Fruit fly (Drosophila melanogaster): ENCODE measurements around the gene comt.

Gene comt

DNA sequence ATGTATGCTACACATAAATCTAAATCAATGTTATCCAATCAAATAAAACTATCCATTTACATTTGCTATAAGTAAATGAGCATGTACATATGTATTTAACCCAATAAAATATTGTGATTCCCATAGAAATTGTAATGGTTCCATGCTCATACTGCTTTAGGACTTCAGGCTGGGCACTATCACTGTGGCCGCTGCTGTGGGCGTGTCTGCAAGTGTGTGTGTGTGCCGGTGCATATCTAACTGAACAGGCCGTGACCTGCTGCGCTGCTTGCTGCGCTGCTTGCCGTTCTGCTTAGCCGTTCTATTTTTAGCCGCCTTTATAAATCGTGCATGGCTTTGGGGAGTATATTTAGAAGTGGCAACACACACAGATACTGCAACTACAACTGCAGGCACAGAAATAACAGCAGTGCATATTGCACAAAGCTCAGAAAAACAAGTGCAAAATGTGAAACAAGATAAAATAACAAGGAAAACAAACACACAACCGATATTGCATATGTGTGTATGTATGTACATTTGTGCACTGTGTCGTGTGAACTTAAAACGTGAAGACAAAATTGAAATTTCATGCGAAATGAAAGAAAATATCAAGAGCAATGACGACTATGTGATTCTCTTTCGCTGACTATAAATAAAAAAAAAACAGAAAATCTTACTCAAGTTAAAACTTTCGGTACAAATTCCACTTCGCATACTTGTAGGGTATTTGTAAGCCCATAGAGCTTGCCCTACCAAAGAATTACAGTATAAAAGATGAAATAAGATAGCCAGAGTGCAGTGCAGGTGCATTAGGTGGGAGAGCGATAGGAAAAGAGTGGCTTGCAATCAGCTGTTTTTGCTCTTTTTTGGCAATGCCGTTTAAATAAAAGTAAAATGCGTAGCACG lies 19.0 kb downstream of the comt start (continued):
- no peak for TF ChIP-seq trem (tag; optimal IDR thresholded peaks at IDR 0.05)
- TF ChIP-seq CG9727 (GFP tag; optimal IDR thresholded peaks at IDR 0.05): no peak
- 0 out of 2 replicates have a peak, but pooled peaks have one; percentile 33 for TF ChIP-seq CG14014 (GFP tag; IDR thresholded peaks at IDR 0.05)
- no peak for TF ChIP-seq CG15011 (GFP tag; optimal IDR thresholded peaks at IDR 0.05)
- peak in 1 of 2 experiments; percentile 25 for TF ChIP-seq insv (GFP tag; optimal IDR thresholded peaks at IDR 0.05)
- peak; percentile 33 for TF ChIP-seq CG13424 (tag; optimal IDR thresholded peaks at IDR 0.05)
- TF ChIP-seq Lpt (GFP tag; optimal IDR thresholded peaks at IDR 0.05): no peak
- TF ChIP-seq CG4820 (GFP tag; optimal IDR thresholded peaks at IDR 0.05): no peak
- no peak for TF ChIP-seq rib (GFP tag; IDR thresholded peaks at IDR 0.05)
- no peak for TF ChIP-seq chinmo (GFP tag; IDR thresholded peaks at IDR 0.05; ENCODE audit: partially characterized antibody)
- no peak for TF ChIP-seq pho (GFP tag; optimal IDR thresholded peaks at IDR 0.05)
- TF ChIP-seq CG4404 (GFP tag; IDR thresholded peaks at IDR 0.05): no peak
- TF ChIP-seq CG15073 (GFP tag; optimal IDR thresholded peaks at IDR 0.05): no peak
- no peak for TF ChIP-seq CG10462 (GFP tag; optimal IDR thresholded peaks at IDR 0.05)
- TF ChIP-seq CG3407 (GFP tag; optimal IDR thresholded peaks at IDR 0.05): no peak
- peak in 1 of 2 experiments; percentile 30 for TF ChIP-seq bsh (GFP tag; optimal IDR thresholded peaks at IDR 0.05)
- peak; percentile 4 for TF ChIP-seq CG4424 (GFP tag; optimal IDR thresholded peaks at IDR 0.05)
- peak; percentile 34 for TF ChIP-seq Chrac-16 (GFP tag; optimal IDR thresholded peaks at IDR 0.05)
- no peak for TF ChIP-seq Dad (GFP tag; optimal IDR thresholded peaks at IDR 0.05)
- no peak for TF ChIP-seq repo (GFP tag; optimal IDR thresholded peaks at IDR 0.05)
- no peak for TF ChIP-seq salm (tag; optimal IDR thresholded peaks at IDR 0.05)
- no peak for TF ChIP-seq hth (optimal IDR thresholded peaks at IDR 0.05)
- TF ChIP-seq luna (GFP tag; optimal IDR thresholded peaks at IDR 0.05): no peak
- TF ChIP-seq CG15269 (tag; optimal IDR thresholded peaks at IDR 0.05): no peak
- TF ChIP-seq CG33213 (GFP tag; optimal IDR thresholded peaks at IDR 0.05): no peak
- TF ChIP-seq sens (GFP tag): peak; percentile 42
- no peak for TF ChIP-seq cato (GFP tag; optimal IDR thresholded peaks at IDR 0.05; ENCODE audit: borderline replicate concordance)
- no peak for TF ChIP-seq ash1 (GFP tag; optimal IDR thresholded peaks at IDR 0.05)
- no peak for TF ChIP-seq CG11398 (GFP tag; optimal IDR thresholded peaks at IDR 0.05)
- TF ChIP-seq Optix (GFP tag; IDR thresholded peaks at IDR 0.05): no peak
- TF ChIP-seq CG12236 (GFP tag; optimal IDR thresholded peaks at IDR 0.05): no peak
- TF ChIP-seq cad (GFP tag; optimal IDR thresholded peaks at IDR 0.05): no peak
- no peak for TF ChIP-seq ranshi (GFP tag; IDR thresholded peaks at IDR 0.05)
- no peak for TF ChIP-seq ewg (GFP tag; optimal IDR thresholded peaks at IDR 0.05)
- peak; percentile 44 for TF ChIP-seq dmrt11E (tag; optimal IDR thresholded peaks at IDR 0.05)
- no peak for TF ChIP-seq CG8281 (tag; optimal IDR thresholded peaks at IDR 0.05)
- no peak for TF ChIP-seq nom (GFP tag; optimal IDR thresholded peaks at IDR 0.05)
- TF ChIP-seq p53 (GFP tag; optimal IDR thresholded peaks at IDR 0.05): no peak
- no peak for TF ChIP-seq CG6765 (GFP tag; optimal IDR thresholded peaks at IDR 0.05)
- peak; percentile 29 for TF ChIP-seq bab2 (GFP tag; optimal IDR thresholded peaks at IDR 0.05)
- no peak for TF ChIP-seq CG7357 (GFP tag; IDR thresholded peaks at IDR 0.05)
- TF ChIP-seq NK7.1 (GFP tag; optimal IDR thresholded peaks at IDR 0.05): no peak
- no peak for TF ChIP-seq da (GFP tag; optimal IDR thresholded peaks at IDR 0.05)
- no peak for TF ChIP-seq CG10366 (GFP tag; IDR thresholded peaks at IDR 0.05)
- no peak for TF ChIP-seq yki (optimal IDR thresholded peaks at IDR 0.05)
- TF ChIP-seq disco-r (GFP tag; optimal IDR thresholded peaks at IDR 0.05): no peak
- TF ChIP-seq CG1529 (GFP tag; optimal IDR thresholded peaks at IDR 0.05): no peak
- no peak for TF ChIP-seq fd3F (GFP tag; optimal IDR thresholded peaks at IDR 0.05)
- TF ChIP-seq Atf3 (GFP tag; optimal IDR thresholded peaks at IDR 0.05): no peak
- TF ChIP-seq btn (GFP tag; optimal IDR thresholded peaks at IDR 0.05): no peak
- no peak for TF ChIP-seq sens-2 (GFP tag; IDR thresholded peaks at IDR 0.05)
